Worm (Caenorhabditis elegans): ENCODE data around the gene gpa-12.

DNA sequence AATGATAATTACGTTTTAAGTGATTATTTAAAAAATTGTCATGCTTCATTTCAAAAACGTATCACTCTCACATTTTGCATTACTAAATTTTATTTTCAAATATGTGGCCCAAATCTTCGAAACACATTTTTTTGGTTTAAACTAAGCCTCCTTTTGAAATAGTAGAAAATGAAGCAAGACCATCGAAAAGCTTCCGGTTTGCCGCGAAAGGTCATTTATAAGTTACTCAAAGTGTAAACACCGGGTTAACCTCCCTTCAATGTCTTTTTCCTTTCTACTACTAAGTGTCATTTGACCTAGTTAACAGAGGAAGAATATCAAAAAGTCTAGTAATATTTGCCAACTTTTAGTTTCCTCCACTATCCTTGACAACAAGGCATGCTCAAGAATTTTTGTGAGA, 36.6 kb upstream of the gpa-12 start:
- TF ChIP-seq nhr-21 (tag; optimal IDR thresholded peaks at IDR 0.05), result no peak
- no peak for TF ChIP-seq nhr-11 (tag; optimal IDR thresholded peaks at IDR 0.05)
- TF ChIP-seq zag-1 (tag; optimal IDR thresholded peaks at IDR 0.05), result no peak
- TF ChIP-seq ama-1 (optimal IDR thresholded peaks at IDR 0.05), result no peak
- no peak for TF ChIP-seq nhr-77 (tag; optimal IDR thresholded peaks at IDR 0.05)
- no peak for TF ChIP-seq ztf-4 (tag; optimal IDR thresholded peaks at IDR 0.05)
- TF ChIP-seq fos-1 (tag; optimal IDR thresholded peaks at IDR 0.05), result no peak
